Fruit fly (Drosophila melanogaster) whole organism, wandering third instar larva: ENCODE data around the gene DEF8.

ENCODE experiments used
- Abd-B ChIP-seq: fragments of >200 bp; optimal IDR thresholded peaks from 2 replicates; lab custom pipeline; 2017; ENCODE audit warnings: missing biosample characterization, missing genetic modification characterization
- CG9705 ChIP-seq: fragments of 200-800 bp; sonication (Bioruptor generic); optimal IDR thresholded peaks from 2 replicates; lab custom pipeline; 2018; ENCODE audit warnings: missing biosample characterization, mild to moderate bottlenecking, missing genetic modification characterization
- CrebA ChIP-seq: fragments of 200-800 bp; sonication (Bioruptor generic); optimal IDR thresholded peaks from 2 replicates; lab custom pipeline; 2016; ENCODE audit warnings: missing biosample characterization, mild to moderate bottlenecking, missing genetic modification characterization, borderline replicate concordance
- GATAd ChIP-seq: sonication (Bioruptor generic); optimal IDR thresholded peaks from 2 replicates; lab custom pipeline; 2016; ENCODE audit warnings: missing biosample characterization, missing genetic modification characterization
- HLH106 ChIP-seq: fragments of 200-800 bp; optimal IDR thresholded peaks from 3 replicates; lab custom pipeline; 2019; ENCODE audit warnings: missing biosample characterization, mild to moderate bottlenecking, missing genetic modification characterization, moderate library complexity
- Hnf4 ChIP-seq: fragments of 200-800 bp; sonication (Bioruptor generic); optimal IDR thresholded peaks from 2 replicates; lab custom pipeline; 2016; ENCODE audit warnings: missing biosample characterization, mild to moderate bottlenecking, missing genetic modification characterization
- Hr78 ChIP-seq: fragments of >200 bp; optimal IDR thresholded peaks from 2 replicates; lab custom pipeline; 2017; ENCODE audit warnings: missing biosample characterization, missing genetic modification characterization
- Hr83 ChIP-seq: fragments of 200-300 bp; sonication (Bioruptor generic); optimal IDR thresholded peaks from 2 replicates; lab custom pipeline; 2016; ENCODE audit warnings: missing biosample characterization, mild to moderate bottlenecking, missing genetic modification characterization, moderate library complexity; ENCODE audit not compliant: poor library complexity, severe bottlenecking
- Jra ChIP-seq: sonication (Bioruptor generic); optimal IDR thresholded peaks from 2 replicates; lab custom pipeline; 2016; ENCODE audit warnings: missing biosample characterization, missing genetic modification characterization
- Myc ChIP-seq: fragments of >200 bp; optimal IDR thresholded peaks from 2 replicates; lab custom pipeline; 2017
- N ChIP-seq: fragments of >200 bp; optimal IDR thresholded peaks from 2 replicates; lab custom pipeline; 2018; ENCODE audit warnings: missing biosample characterization, missing external identifiers, missing genetic modification characterization
- OdsH ChIP-seq: fragments of 200-800 bp; sonication (Bioruptor generic); optimal IDR thresholded peaks from 2 replicates; lab custom pipeline; 2016; ENCODE audit warnings: missing biosample characterization, mild to moderate bottlenecking, missing genetic modification characterization
- Rel ChIP-seq, 2 experiments: fragments of 200-800 bp; sonication (Bioruptor generic) in 1 of 2; optimal IDR thresholded peaks; 2 replicates in 1 of 2; 3 replicates in 1 of 2; lab custom pipeline; 2016 to 2019; ENCODE audit warnings: mild to moderate bottlenecking in 2 of 2, missing biosample characterization in 2 of 2, missing genetic modification characterization in 2 of 2, moderate library complexity in 1 of 2
- Sp1 ChIP-seq: fragments of 200-800 bp; sonication (Bioruptor generic); optimal IDR thresholded peaks from 3 replicates; lab custom pipeline; 2019; ENCODE audit warnings: missing biosample characterization, mild to moderate bottlenecking, missing genetic modification characterization, moderate library complexity
- Vsx2 ChIP-seq: fragments of 200-300, 225-300 bp; sonication (Bioruptor generic); optimal IDR thresholded peaks from 2 replicates; lab custom pipeline; 2018; ENCODE audit warnings: missing biosample characterization, missing genetic modification characterization; ENCODE audit not compliant: partially characterized antibody
- br ChIP-seq: fragments of 200-800 bp; sonication (Bioruptor generic); optimal IDR thresholded peaks from 2 replicates; lab custom pipeline; 2016; ENCODE audit warnings: missing biosample characterization, missing genetic modification characterization
- brk ChIP-seq: fragments of 200-800 bp; sonication (Bioruptor generic); optimal IDR thresholded peaks from 2 replicates; lab custom pipeline; 2016; ENCODE audit warnings: missing biosample characterization, mild to moderate bottlenecking, missing genetic modification characterization
- dmrt93B ChIP-seq: fragments of 200-800 bp; sonication (Bioruptor generic); optimal IDR thresholded peaks from 2 replicates; lab custom pipeline; 2018; ENCODE audit warnings: missing biosample characterization, mild to moderate bottlenecking, missing genetic modification characterization
- ey ChIP-seq: fragments of 200-800 bp; sonication (Bioruptor generic); optimal IDR thresholded peaks from 2 replicates; lab custom pipeline; 2016; ENCODE audit warnings: missing biosample characterization, missing genetic modification characterization
- foxo ChIP-seq, 2 experiments: fragments of 200-800 bp; sonication (Bioruptor generic); optimal IDR thresholded peaks; 2 replicates in 1 of 2; 3 replicates in 1 of 2; lab custom pipeline; 2016 to 2017; ENCODE audit warnings: missing biosample characterization in 2 of 2, missing genetic modification characterization in 2 of 2
- fru ChIP-seq: fragments of 200-800 bp; sonication (Bioruptor generic); optimal IDR thresholded peaks from 3 replicates; lab custom pipeline; 2016; ENCODE audit warnings: missing biosample characterization, mild to moderate bottlenecking, missing genetic modification characterization
- h ChIP-seq: fragments of 200-800 bp; sonication (Bioruptor generic); optimal IDR thresholded peaks from 3 replicates; lab custom pipeline; 2016; ENCODE audit warnings: missing biosample characterization, mild to moderate bottlenecking, missing genetic modification characterization
- jim ChIP-seq: fragments of 175-275, 200-325 bp; sonication (Bioruptor generic); optimal IDR thresholded peaks from 2 replicates; lab custom pipeline; 2016; ENCODE audit warnings: missing biosample characterization, mild to moderate bottlenecking, missing genetic modification characterization
- lola ChIP-seq: fragments of >200 bp; optimal IDR thresholded peaks from 2 replicates; lab custom pipeline; 2017; ENCODE audit warnings: missing biosample characterization, missing genetic modification characterization
- pan ChIP-seq: fragments of >200 bp; optimal IDR thresholded peaks from 2 replicates; lab custom pipeline; 2017
- psq ChIP-seq: fragments of 200-800 bp; sonication (Bioruptor generic); optimal IDR thresholded peaks from 3 replicates; lab custom pipeline; 2017; ENCODE audit warnings: missing biosample characterization, mild to moderate bottlenecking, missing genetic modification characterization, moderate library complexity
- rgr ChIP-seq: fragments of 200-800 bp; sonication (Bioruptor generic); optimal IDR thresholded peaks from 3 replicates; lab custom pipeline; 2016; ENCODE audit warnings: missing biosample characterization, mild to moderate bottlenecking, missing genetic modification characterization
- sage ChIP-seq: fragments of 200-800 bp; sonication (Bioruptor generic); optimal IDR thresholded peaks from 2 replicates; lab custom pipeline; 2016; ENCODE audit warnings: missing biosample characterization, mild to moderate bottlenecking, missing genetic modification characterization
- sv ChIP-seq: fragments of 200-800 bp; sonication (Bioruptor generic); optimal IDR thresholded peaks from 3 replicates; lab custom pipeline; 2016; ENCODE audit warnings: missing biosample characterization, missing genetic modification characterization
- tai ChIP-seq: sonication (Bioruptor generic); optimal IDR thresholded peaks from 2 replicates; lab custom pipeline; 2016; ENCODE audit warnings: missing biosample characterization, missing genetic modification characterization
- usp ChIP-seq: fragments of >200 bp; optimal IDR thresholded peaks from 2 replicates; lab custom pipeline; 2017; ENCODE audit warnings: missing biosample characterization, missing genetic modification characterization
- woc ChIP-seq: sonication (Bioruptor generic); optimal IDR thresholded peaks from 2 replicates; lab custom pipeline; 2016; ENCODE audit warnings: missing biosample characterization, mild to moderate bottlenecking, missing genetic modification characterization

The DEF8 gene

DNA sequence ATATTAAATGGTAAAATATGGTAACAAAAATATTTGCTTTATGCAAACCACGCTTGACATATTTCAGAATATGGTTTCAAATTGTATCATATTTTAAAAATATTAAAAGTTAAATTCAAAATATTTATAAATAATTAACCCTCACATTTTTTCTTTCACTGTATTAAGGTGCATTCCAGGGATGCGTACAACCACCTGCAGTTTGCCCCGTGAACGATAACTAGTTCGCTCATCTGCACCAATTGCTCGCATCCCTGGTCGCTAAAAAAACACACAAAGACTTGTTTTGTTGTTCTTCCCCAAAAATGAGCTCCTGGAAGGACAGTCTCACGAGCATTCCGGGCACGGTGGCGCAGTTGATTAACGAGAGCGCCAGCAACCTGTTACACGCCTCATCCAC, at the start of gene DEF8:
Gene DEF8 (plus strand): TSS at position 229 of the 400 bp plus-strand sequence.
- TF ChIP-seq woc (GFP tag; lab: Kevin White, UChicago): peak; percentile 71
- no peak for TF ChIP-seq Rel (GFP tag; optimal IDR thresholded peaks at IDR 0.05; lab: Kevin White, UChicago)
- TF ChIP-seq Rel (tag; optimal IDR thresholded peaks at IDR 0.05; lab: Kevin White, UChicago): peak; percentile 99
- TF ChIP-seq Jra (GFP tag; lab: Kevin White, UChicago): no peak
- TF ChIP-seq foxo (GFP tag; optimal IDR thresholded peaks at IDR 0.05; lab: Kevin White, UChicago): peak in 1 of 2 experiments; percentile 76
- no peak for TF ChIP-seq pan (lab: Kevin White, UChicago)
- peak; percentile 65 for TF ChIP-seq fru (GFP tag; lab: Kevin White, UChicago)
- no peak for TF ChIP-seq lola
- TF ChIP-seq Hnf4 (GFP tag; lab: Kevin White, UChicago): peak; percentile 30
- peak; percentile 78 for TF ChIP-seq Hr83 (GFP tag; lab: Kevin White, UChicago)
- TF ChIP-seq dmrt93B (GFP tag; lab: Kevin White, UChicago): peak; percentile 23
- TF ChIP-seq Sp1 (GFP tag; lab: Kevin White, UChicago): peak; percentile 85
- TF ChIP-seq sv (GFP tag; lab: Kevin White, UChicago): peak; percentile 30
- TF ChIP-seq br (GFP tag; lab: Kevin White, UChicago): peak; percentile 37
- peak; percentile 72 for TF ChIP-seq psq (GFP tag; lab: Kevin White, UChicago)
- TF ChIP-seq jim: no peak
- peak; percentile 38 for TF ChIP-seq ey (GFP tag; lab: Kevin White, UChicago)
- peak; percentile 58 for TF ChIP-seq h
- TF ChIP-seq N: no peak
- TF ChIP-seq GATAd (GFP tag; lab: Kevin White, UChicago): no peak
- peak; percentile 78 for TF ChIP-seq rgr
- peak; percentile 78 for TF ChIP-seq OdsH (GFP tag; lab: Kevin White, UChicago)
- peak; percentile 84 for TF ChIP-seq HLH106
- TF ChIP-seq brk (GFP tag; lab: Kevin White, UChicago): peak; percentile 24
- peak; percentile 52 for TF ChIP-seq CG9705 (GFP tag; lab: Kevin White, UChicago)

DNA sequence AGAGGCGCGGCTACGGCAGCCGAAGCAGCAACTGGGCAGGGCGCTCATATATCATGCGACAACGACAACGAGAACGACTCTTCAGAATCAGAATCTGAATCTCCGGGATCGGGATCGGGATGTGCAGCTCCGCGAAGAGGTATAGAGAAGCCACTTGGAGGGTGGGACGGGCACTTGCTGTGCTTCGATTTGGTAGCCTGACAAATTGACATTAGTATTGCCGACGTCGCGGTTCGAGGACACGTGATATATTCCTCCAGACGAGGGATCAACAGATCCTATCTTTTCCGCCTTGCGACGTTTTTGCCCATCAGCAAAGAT, 49.5 kb upstream of the DEF8 start:
- TF ChIP-seq Vsx2 (GFP tag; lab: Kevin White, UChicago): no peak
- TF ChIP-seq Myc (lab: Kevin White, UChicago): no peak
- no peak for TF ChIP-seq fru (GFP tag; lab: Kevin White, UChicago)
- TF ChIP-seq HLH106: no peak
- no peak for TF ChIP-seq Rel (GFP tag; optimal IDR thresholded peaks at IDR 0.05; lab: Kevin White, UChicago)
- TF ChIP-seq Rel (tag; optimal IDR thresholded peaks at IDR 0.05; lab: Kevin White, UChicago): no peak
- no peak for TF ChIP-seq N

DNA sequence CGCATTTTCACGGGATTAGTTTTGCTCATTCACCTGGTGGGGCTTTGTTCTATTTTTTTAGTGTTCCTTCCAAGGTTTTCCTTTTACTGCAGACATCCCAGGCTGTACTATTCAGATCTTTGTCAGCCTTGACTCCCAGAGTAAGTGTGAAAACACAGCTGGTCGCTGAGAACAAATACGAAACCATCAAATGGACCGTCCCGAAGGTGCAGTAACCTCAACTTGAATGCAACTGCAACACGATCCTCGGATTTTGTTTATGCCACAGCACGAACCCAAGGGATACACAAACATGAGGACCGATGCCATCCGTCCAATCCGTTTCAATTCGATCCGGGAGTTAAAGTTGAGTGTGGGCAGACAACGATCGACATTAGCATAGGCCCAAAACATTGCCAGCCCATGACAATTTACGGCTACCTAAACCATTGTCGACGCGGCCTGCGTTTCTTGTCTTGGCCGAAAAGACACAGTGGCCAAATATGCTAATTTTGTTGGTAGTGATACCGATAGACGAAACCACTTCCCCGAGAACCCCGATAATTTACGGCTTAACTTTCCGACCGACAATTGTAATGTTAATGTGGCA, 48.8 kb upstream of the DEF8 start:
- TF ChIP-seq tai (no peak), sage (GFP tag; lab: Kevin White, UChicago) (no peak), usp (no peak), CG9705 (GFP tag; lab: Kevin White, UChicago) (no peak), Jra (GFP tag; lab: Kevin White, UChicago) (no peak), Hnf4 (GFP tag; lab: Kevin White, UChicago) (no peak), CrebA (GFP tag; lab: Kevin White, UChicago) (no peak), lola (no peak), HLH106 (no peak), pan (lab: Kevin White, UChicago) (no peak), h (no peak), Sp1 (GFP tag; lab: Kevin White, UChicago) (no peak), N (no peak), woc (GFP tag; lab: Kevin White, UChicago) (no peak), Hr78 (no peak), fru (GFP tag; lab: Kevin White, UChicago) (no peak), Vsx2 (GFP tag; lab: Kevin White, UChicago) (no peak)

DNA sequence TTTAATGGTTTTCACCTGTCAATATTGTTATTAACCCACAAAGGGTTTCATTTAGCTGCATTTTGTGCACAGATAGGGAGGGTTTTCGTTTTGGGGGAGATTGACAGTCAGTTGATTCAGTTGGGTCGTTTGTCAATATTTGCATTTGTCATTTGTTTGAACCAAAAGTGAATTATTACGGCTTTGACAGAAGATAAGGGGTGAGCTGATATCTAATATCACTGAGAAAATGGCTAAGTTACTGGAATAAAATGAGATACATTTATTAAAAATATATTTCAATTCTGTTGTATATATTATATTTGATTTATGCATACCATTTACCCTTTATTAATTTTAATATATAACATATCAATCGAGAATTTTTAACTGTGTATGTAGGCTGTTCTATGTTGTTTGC, 48.1 kb upstream of the DEF8 start:
- TF ChIP-seq Hr83 (GFP tag; lab: Kevin White, UChicago): peak; percentile 57
- TF ChIP-seq h: peak; percentile 37
- no peak for TF ChIP-seq brk (GFP tag; lab: Kevin White, UChicago)
- TF ChIP-seq OdsH (GFP tag; lab: Kevin White, UChicago): peak; percentile 30
- no peak for TF ChIP-seq ey (GFP tag; lab: Kevin White, UChicago)
- no peak for TF ChIP-seq Abd-B (GFP tag; lab: Kevin White, UChicago)
- TF ChIP-seq br (GFP tag; lab: Kevin White, UChicago): peak; percentile 1
- peak; percentile 17 for TF ChIP-seq Hnf4 (GFP tag; lab: Kevin White, UChicago)
- no peak for TF ChIP-seq lola
- TF ChIP-seq Hr78: no peak
- TF ChIP-seq Sp1 (GFP tag; lab: Kevin White, UChicago): peak; percentile 22
- no peak for TF ChIP-seq GATAd (GFP tag; lab: Kevin White, UChicago)
- TF ChIP-seq foxo (GFP tag; optimal IDR thresholded peaks at IDR 0.05; lab: Kevin White, UChicago): peak in 1 of 2 experiments; percentile 41
- peak; percentile 3 for TF ChIP-seq HLH106
- TF ChIP-seq rgr: peak; percentile 69
